Worm (Caenorhabditis elegans) whole organism, L2 larva: Measurements from ENCODE around the gene F31F4.11.
A peak's percentile ranks its signal among the peaks of the same experiment; 100 is the strongest.

Experiments used
- C34F6.9 ChIP-seq: fragments of 150-350 bp; optimal IDR thresholded peaks from 2 replicates; lab custom pipeline; 2014; ENCODE audit warnings: missing biosample characterization, missing genetic modification characterization
- R02D3.7 ChIP-seq: fragments of 150-350 bp; optimal IDR thresholded peaks from 2 replicates; lab custom pipeline; 2014; ENCODE audit warnings: missing biosample characterization, missing genetic modification characterization
- Y55F3AM.14 ChIP-seq: fragments of 200-800 bp; sonication (Bioruptor generic); optimal IDR thresholded peaks from 2 replicates; lab custom pipeline; 2018; ENCODE audit warnings: mild to moderate bottlenecking, missing genetic modification characterization, missing compliant biosample characterization
- ZK546.5 ChIP-seq: sonication (generic microtip); optimal IDR thresholded peaks from 2 replicates; lab custom pipeline; 2017; ENCODE audit warnings: missing biosample characterization, missing genetic modification characterization
- alr-1 ChIP-seq: fragments of 150-350 bp; optimal IDR thresholded peaks from 2 replicates; lab custom pipeline; 2014; ENCODE audit warnings: missing biosample characterization, missing genetic modification characterization
- aly-2 ChIP-seq: fragments of 150-350 bp; optimal IDR thresholded peaks from 2 replicates; lab custom pipeline; 2014; ENCODE audit warnings: missing biosample characterization, missing genetic modification characterization
- ama-1 ChIP-seq: fragments of 150-350 bp; optimal IDR thresholded peaks from 2 replicates; lab custom pipeline; 2018; ENCODE audit warnings: inconsistent platforms
- crh-2 ChIP-seq: sonication (generic microtip); optimal IDR thresholded peaks from 2 replicates; lab custom pipeline; 2017; ENCODE audit warnings: missing biosample characterization, missing genetic modification characterization
- egl-27 ChIP-seq: sonication (generic microtip); optimal IDR thresholded peaks from 3 replicates; lab custom pipeline; 2017; ENCODE audit warnings: missing biosample characterization, missing genetic modification reagents, missing genetic modification characterization
- elt-1 ChIP-seq: fragments of 150-350 bp; optimal IDR thresholded peaks from 2 replicates; lab custom pipeline; 2014; ENCODE audit warnings: missing biosample characterization, missing genetic modification characterization
- elt-3 ChIP-seq: sonication (generic microtip); optimal IDR thresholded peaks from 2 replicates; lab custom pipeline; 2017; ENCODE audit warnings: missing biosample characterization, missing genetic modification characterization
- fos-1 ChIP-seq: fragments of 150-350 bp; optimal IDR thresholded peaks from 2 replicates; lab custom pipeline; 2014; ENCODE audit warnings: missing biosample characterization, missing genetic modification characterization
- gmeb-1 ChIP-seq: fragments of 150-350 bp; optimal IDR thresholded peaks from 2 replicates; lab custom pipeline; 2014; ENCODE audit warnings: missing biosample characterization, missing genetic modification characterization
- lin-11 ChIP-seq: fragments of 150-350 bp; sonication (generic microtip); optimal IDR thresholded peaks from 2 replicates; lab custom pipeline; 2014; ENCODE audit warnings: missing biosample characterization, missing genetic modification characterization, inconsistent platforms, mixed read lengths
- lin-39 ChIP-seq: fragments of 150-350 bp; optimal IDR thresholded peaks from 2 replicates; lab custom pipeline; 2014; ENCODE audit warnings: missing biosample characterization, missing genetic modification reagents, missing genetic modification characterization
- lsy-2 ChIP-seq, 2 experiments: fragments of 150-350 bp in 1 of 2; sonication (generic microtip) in 1 of 2; optimal IDR thresholded peaks; 2 replicates each; lab custom pipeline; 2014 to 2017; ENCODE audit warnings: missing biosample characterization in 2 of 2, missing genetic modification characterization in 2 of 2
- mab-5 ChIP-seq: fragments of 150-350 bp; optimal IDR thresholded peaks from 2 replicates; lab custom pipeline; 2014; ENCODE audit warnings: missing biosample characterization, missing genetic modification characterization
- mbf-1 ChIP-seq: sonication (generic microtip); optimal IDR thresholded peaks from 2 replicates; lab custom pipeline; 2017; ENCODE audit warnings: missing biosample characterization, missing genetic modification characterization
- nhr-11 ChIP-seq: fragments of 150-350 bp; optimal IDR thresholded peaks from 2 replicates; lab custom pipeline; 2014; ENCODE audit warnings: missing biosample characterization, missing genetic modification characterization
- nhr-12 ChIP-seq: fragments of 150-350 bp; optimal IDR thresholded peaks from 2 replicates; lab custom pipeline; 2014; ENCODE audit warnings: missing biosample characterization, missing genetic modification characterization
- nhr-129 ChIP-seq: fragments of 150-350 bp; optimal IDR thresholded peaks from 2 replicates; lab custom pipeline; 2014; ENCODE audit warnings: missing biosample characterization, missing genetic modification characterization
- nhr-23 ChIP-seq: fragments of 150-350 bp; optimal IDR thresholded peaks from 2 replicates; lab custom pipeline; 2014; ENCODE audit warnings: missing biosample characterization, missing genetic modification reagents, missing genetic modification characterization
- nhr-237 ChIP-seq: fragments of 150-350 bp; optimal IDR thresholded peaks from 2 replicates; lab custom pipeline; 2014; ENCODE audit warnings: missing biosample characterization, missing genetic modification characterization
- nhr-25 ChIP-seq: fragments of 150-350 bp; sonication (generic microtip); optimal IDR thresholded peaks from 3 replicates; lab custom pipeline; 2014; ENCODE audit warnings: missing biosample characterization, missing genetic modification characterization
- nhr-77 ChIP-seq: fragments of 150-350 bp; optimal IDR thresholded peaks from 2 replicates; lab custom pipeline; 2014; ENCODE audit warnings: missing biosample characterization, missing genetic modification characterization
- peb-1 ChIP-seq: fragments of 150-350 bp; optimal IDR thresholded peaks from 2 replicates; lab custom pipeline; 2014; ENCODE audit warnings: missing biosample characterization, missing genetic modification characterization
- sem-4 ChIP-seq: fragments of 150-350 bp; optimal IDR thresholded peaks from 2 replicates; lab custom pipeline; 2014; ENCODE audit warnings: missing biosample characterization, missing genetic modification reagents, missing genetic modification characterization
- skn-1 ChIP-seq: sonication (generic microtip); optimal IDR thresholded peaks from 2 replicates; lab custom pipeline; 2017; ENCODE audit warnings: missing biosample characterization, missing genetic modification characterization
- sma-3 ChIP-seq: sonication (generic microtip); optimal IDR thresholded peaks from 2 replicates; lab custom pipeline; 2016; ENCODE audit warnings: missing genetic modification reagents, missing genetic modification characterization, missing compliant biosample characterization
- sma-9 ChIP-seq, 2 experiments: fragments of 150-350 bp in 1 of 2; sonication (generic microtip) in 1 of 2; optimal IDR thresholded peaks; 2 replicates each; lab custom pipeline; 2014 to 2016; ENCODE audit warnings: missing genetic modification characterization in 2 of 2, mild to moderate bottlenecking in 1 of 2, missing biosample characterization in 1 of 2, missing compliant biosample characterization in 1 of 2, missing genetic modification reagents in 1 of 2, moderate library complexity in 1 of 2
- snpc-4 ChIP-seq: fragments of 150-350 bp; optimal IDR thresholded peaks from 2 replicates; lab custom pipeline; 2014; ENCODE audit warnings: missing biosample characterization, missing genetic modification characterization
- unc-39 ChIP-seq: fragments of 150-350 bp; optimal IDR thresholded peaks from 2 replicates; lab custom pipeline; 2014; ENCODE audit warnings: missing biosample characterization, missing genetic modification characterization
- unc-55 ChIP-seq: fragments of 150-350 bp; sonication (generic microtip); optimal IDR thresholded peaks from 3 replicates; lab custom pipeline; 2014; ENCODE audit warnings: missing biosample characterization, missing genetic modification reagents, missing genetic modification characterization
- zag-1 ChIP-seq: fragments of 150-350 bp; optimal IDR thresholded peaks from 2 replicates; lab custom pipeline; 2014; ENCODE audit warnings: missing biosample characterization, missing genetic modification characterization
- ztf-1 ChIP-seq: fragments of 200-800 bp; sonication (Bioruptor generic); conservative IDR thresholded peaks from 2 replicates; pipeline ENCODE4 v1.3.6; 2022; ENCODE audit warnings: missing genetic modification characterization, missing compliant biosample characterization
- ztf-11 ChIP-seq: sonication (generic microtip); optimal IDR thresholded peaks from 2 replicates; lab custom pipeline; 2017; ENCODE audit warnings: missing biosample characterization, missing genetic modification characterization
- ztf-4 ChIP-seq: fragments of 150-350 bp; optimal IDR thresholded peaks from 2 replicates; lab custom pipeline; 2014; ENCODE audit warnings: missing biosample characterization, missing genetic modification characterization

F31F4.11 gene

ce11 chrV:655823-656222, 8.4 kb downstream of the F31F4.11 start, which contains the start of gene srh-245:
Gene srh-245 (minus strand): TSS chrV:655923.
- TF ChIP-seq C34F6.9 (tag; lab: Kevin White, UChicago) (no peak), mab-5 (tag; lab: Kevin White, UChicago) (no peak)
- TF ChIP-seq, all 48 proteins: peak for 0

ce11 chrV:654402-654801, 9.8 kb downstream of the F31F4.11 start, which contains the start of gene srj-6:
Gene srj-6 (minus strand): TSS chrV:654502.
- TF ChIP-seq lin-11 (tag; lab: Kevin White, UChicago), result no peak
- no peak for TF ChIP-seq sma-3
- TF ChIP-seq unc-55 (GFP tag; lab: Kevin White, UChicago), result no peak
- TF ChIP-seq sem-4, result no peak
- no peak for TF ChIP-seq lin-39 (tag; lab: Kevin White, UChicago)
- no peak for TF ChIP-seq alr-1 (tag; lab: Kevin White, UChicago)
- no peak for TF ChIP-seq gmeb-1
- TF ChIP-seq nhr-11 (tag; lab: Kevin White, UChicago), result no peak
- no peak for TF ChIP-seq aly-2 (tag; lab: Kevin White, UChicago)
- TF ChIP-seq lsy-2 (tag; optimal IDR thresholded peaks at IDR 0.05; lab: Kevin White, UChicago), result no peak
- TF ChIP-seq nhr-237 (tag; lab: Kevin White, UChicago), result no peak

- TF ChIP-seq elt-3, result no peak
- no peak for TF ChIP-seq ztf-11
- no peak for TF ChIP-seq sma-3
- no peak for TF ChIP-seq nhr-129
Measured at ce11 chrV:652940-653339, 11.3 kb downstream of the F31F4.11 start, which contains the start of gene srj-5. Gene srj-5 (minus strand): TSS chrV:653040.

ce11 chrV:646888-647287, 17.3 kb downstream of the F31F4.11 start, which contains the start of gene ugt-42:
Gene ugt-42 (plus strand): TSS chrV:647188.
- no peak for TF ChIP-seq nhr-23
- TF ChIP-seq ztf-4, result no peak
- TF ChIP-seq R02D3.7, result no peak
- TF ChIP-seq, all 48 proteins: peak for 0

- TF ChIP-seq crh-2 (tag; lab: Kevin White, UChicago) (no peak), R02D3.7 (no peak), elt-1 (tag; lab: Kevin White, UChicago) (no peak), zag-1 (tag; lab: Kevin White, UChicago) (no peak), ZK546.5 (tag; lab: Kevin White, UChicago) (no peak), sma-9 (GFP tag; optimal IDR thresholded peaks at IDR 0.05; lab: Kevin White, UChicago) (no peak), sma-9 (tag; optimal IDR thresholded peaks at IDR 0.05; lab: Kevin White, UChicago) (no peak), snpc-4 (tag; lab: Kevin White, UChicago) (no peak), unc-55 (GFP tag; lab: Kevin White, UChicago) (no peak), gmeb-1 (no peak), sem-4 (no peak), fos-1 (no peak), elt-3 (no peak), nhr-25 (tag; lab: Kevin White, UChicago) (no peak), nhr-77 (tag; lab: Kevin White, UChicago) (no peak), lsy-2 (tag; optimal IDR thresholded peaks at IDR 0.05; lab: Kevin White, UChicago) (no peak), aly-2 (tag; lab: Kevin White, UChicago) (no peak), skn-1 (tag; lab: Kevin White, UChicago) (no peak)
Measured at ce11 chrV:646129-646528, 18.1 kb downstream of the F31F4.11 start, which contains the start of gene F48G7.12. Gene F48G7.12 (minus strand): TSS chrV:646229.

ce11 chrV:642750-643149, 21.5 kb downstream of the F31F4.11 start, which contains the start of gene nhr-190:
Gene nhr-190 (minus strand): TSS chrV:642924.
- TF ChIP-seq R02D3.7, result no peak
- no peak for TF ChIP-seq aly-2 (tag; lab: Kevin White, UChicago)
- TF ChIP-seq sma-9 (GFP tag; optimal IDR thresholded peaks at IDR 0.05; lab: Kevin White, UChicago), result peak; percentile 12
- no peak for TF ChIP-seq sma-9 (tag; optimal IDR thresholded peaks at IDR 0.05; lab: Kevin White, UChicago)
- TF ChIP-seq peb-1 (tag; lab: Kevin White, UChicago), result no peak
- TF ChIP-seq sem-4, result no peak
- TF ChIP-seq lin-39 (tag; lab: Kevin White, UChicago), result no peak
- TF ChIP-seq lsy-2 (tag; optimal IDR thresholded peaks at IDR 0.05; lab: Kevin White, UChicago), result no peak
- TF ChIP-seq elt-3, result no peak
- TF ChIP-seq nhr-12 (tag; lab: Kevin White, UChicago), result no peak
- TF ChIP-seq ztf-1 (GFP tag; lab: Robert Waterston, UW), result no peak
- no peak for TF ChIP-seq Y55F3AM.14 (GFP tag; lab: Kevin White, UChicago)
- no peak for TF ChIP-seq zag-1 (tag; lab: Kevin White, UChicago)
- TF ChIP-seq nhr-129, result peak; percentile 35
- no peak for TF ChIP-seq ama-1 (lab: Kevin White, UChicago)
- TF ChIP-seq mbf-1 (tag; lab: Kevin White, UChicago), result no peak
- no peak for TF ChIP-seq egl-27 (tag; lab: Kevin White, UChicago)
- no peak for TF ChIP-seq unc-39 (tag; lab: Kevin White, UChicago)
- TF ChIP-seq gmeb-1, result no peak
- TF ChIP-seq C34F6.9 (tag; lab: Kevin White, UChicago), result peak; percentile 32
- TF ChIP-seq, all 48 proteins: peak for 3
